Worm (Caenorhabditis elegans) whole organism, L4 larva: Measurements from ENCODE around the gene mtpn-1.

ENCODE experiments used
- ZK546.5 ChIP-seq, 2 experiments: sonication (generic microtip); optimal IDR thresholded peaks; 2 replicates each; lab custom pipeline; 2017; ENCODE audit warnings: missing biosample characterization in 2 of 2, missing genetic modification characterization in 2 of 2
- ctbp-1 ChIP-seq: fragments of 200-800 bp; sonication (Bioruptor generic); IDR thresholded peaks from 2 replicates; pipeline ENCODE4 v1.3.6; 2022; ENCODE audit warnings: missing genetic modification reagents, missing genetic modification characterization, missing compliant biosample characterization
- hif-1 ChIP-seq, 2 experiments: sonication (generic microtip); optimal IDR thresholded peaks; 2 replicates each; lab custom pipeline; 2016 to 2017; ENCODE audit warnings: missing compliant biosample characterization in 2 of 2, missing genetic modification characterization in 2 of 2, missing genetic modification reagents in 2 of 2, missing genotype in 2 of 2, mild to moderate bottlenecking in 1 of 2
- lin-15B ChIP-seq: fragments of 150-350 bp; sonication (generic microtip); optimal IDR thresholded peaks from 3 replicates; lab custom pipeline; 2014; ENCODE audit warnings: missing biosample characterization, missing genetic modification characterization
- lin-39 ChIP-seq: fragments of 150-350 bp; optimal IDR thresholded peaks from 2 replicates; lab custom pipeline; 2014; ENCODE audit warnings: missing biosample characterization, missing genetic modification reagents, missing genetic modification characterization
- nhr-111 ChIP-seq: fragments of 200-800 bp; sonication (Bioruptor generic); optimal IDR thresholded peaks from 2 replicates; lab custom pipeline; 2018; ENCODE audit warnings: mild to moderate bottlenecking, missing genetic modification characterization, missing compliant biosample characterization
- nhr-237 ChIP-seq: sonication (generic microtip); optimal IDR thresholded peaks from 2 replicates; lab custom pipeline; 2017; ENCODE audit warnings: missing biosample characterization, missing genetic modification characterization
- tra-1 ChIP-seq: fragments of 200-800 bp; sonication (Bioruptor generic); IDR thresholded peaks from 2 replicates; pipeline ENCODE4 v1.3.6; 2022; ENCODE audit warnings: missing genetic modification reagents, missing genetic modification characterization, missing compliant biosample characterization
- zag-1 ChIP-seq: fragments of 150-350 bp; optimal IDR thresholded peaks from 2 replicates; lab custom pipeline; 2014; ENCODE audit warnings: missing biosample characterization, missing genetic modification characterization

ce11 chrX:2364703-2365299 is 42.5 kb upstream of the mtpn-1 start:
- TF ChIP-seq tra-1 (GFP tag; lab: Robert Waterston, UW) (peak; percentile 56; the same call in 1 of the 2 replicates), zag-1 (peak; percentile 74), ZK546.5 (tag; optimal IDR thresholded peaks at IDR 0.05; lab: Kevin White, UChicago) (peak in 1 of 2 experiments; percentile 37), ctbp-1 (GFP tag; lab: Robert Waterston, UW) (peak; percentile 77), hif-1 (tag; optimal IDR thresholded peaks at IDR 0.05; lab: Kevin White, UChicago) (peak; percentile 33 to 50), nhr-237 (tag; lab: Kevin White, UChicago) (peak; percentile 75), lin-39 (tag; lab: Kevin White, UChicago) (no peak), nhr-111 (GFP tag; lab: Kevin White, UChicago) (no peak), lin-15B (tag; lab: Kevin White, UChicago) (peak; percentile 10)
